Worm (Caenorhabditis elegans): ENCODE results near the gene srw-102.

DNA sequence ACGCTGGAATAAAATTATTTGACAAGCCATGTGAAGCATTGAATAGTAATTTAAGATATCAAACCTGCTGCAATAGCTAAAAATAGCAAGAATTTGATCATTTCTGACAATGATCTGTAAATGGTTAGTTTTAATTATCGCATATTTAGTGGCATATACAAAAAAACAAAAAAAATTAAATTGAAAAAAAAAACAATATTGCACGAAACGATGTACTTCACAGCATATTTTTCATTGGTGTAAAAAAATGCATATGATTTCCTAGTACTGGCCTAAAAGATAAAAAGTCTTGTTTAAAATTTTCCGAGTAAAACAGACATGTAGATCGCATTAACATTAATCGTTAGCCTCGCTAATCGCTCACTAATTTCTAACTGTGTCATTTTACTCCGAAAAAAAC lies 29.0 kb downstream of the srw-102 start, which contains the start of gene ZK697.8:
- TF ChIP-seq him-1 (tag; optimal IDR thresholded peaks at IDR 0.05), result no peak
- no peak for TF ChIP-seq dao-5 (tag; optimal IDR thresholded peaks at IDR 0.05)
